Worm (Caenorhabditis elegans) whole organism, L3 larva: ENCODE data around the gene fbxa-218.
A peak's percentile ranks its signal among the peaks of the same experiment; 100 is the strongest.

ENCODE experiments used
- R02D3.7 ChIP-seq: fragments of 150-350 bp; optimal IDR thresholded peaks from 2 replicates; lab custom pipeline; 2014; ENCODE audit warnings: missing biosample characterization, missing genetic modification characterization
- aly-2 ChIP-seq: fragments of 150-350 bp; optimal IDR thresholded peaks from 2 replicates; lab custom pipeline; 2014; ENCODE audit warnings: missing biosample characterization, missing genetic modification characterization
- ama-1 ChIP-seq: fragments of 150-350 bp; optimal IDR thresholded peaks from 2 replicates; lab custom pipeline; 2018
- ceh-16 ChIP-seq: sonication (generic microtip); optimal IDR thresholded peaks from 2 replicates; lab custom pipeline; 2017; ENCODE audit warnings: missing biosample characterization, missing genetic modification characterization
- ceh-28 ChIP-seq: fragments of 150-350 bp; optimal IDR thresholded peaks from 2 replicates; lab custom pipeline; 2014; ENCODE audit warnings: missing biosample characterization, missing genetic modification reagents, missing genetic modification characterization
- ceh-82 ChIP-seq: fragments of 150-350 bp; optimal IDR thresholded peaks from 2 replicates; lab custom pipeline; 2014; ENCODE audit warnings: missing biosample characterization, missing genetic modification characterization
- daf-12 ChIP-seq: fragments of 150-350 bp; optimal IDR thresholded peaks from 2 replicates; lab custom pipeline; 2014; ENCODE audit warnings: missing biosample characterization, missing genetic modification reagents, missing genetic modification characterization
- egl-27 ChIP-seq: sonication (generic microtip); optimal IDR thresholded peaks from 4 replicates; lab custom pipeline; 2017; ENCODE audit warnings: missing biosample characterization, missing genetic modification reagents, missing genetic modification characterization
- egl-5 ChIP-seq: fragments of 150-350 bp; optimal IDR thresholded peaks from 2 replicates; lab custom pipeline; 2017; ENCODE audit warnings: missing biosample characterization, missing genetic modification reagents, missing genetic modification characterization, inconsistent platforms
- elt-1 ChIP-seq: fragments of 150-350 bp; optimal IDR thresholded peaks from 2 replicates; lab custom pipeline; 2014; ENCODE audit warnings: missing biosample characterization, missing genetic modification characterization
- elt-2 ChIP-seq: sonication (generic microtip); optimal IDR thresholded peaks from 2 replicates; lab custom pipeline; 2016; ENCODE audit warnings: missing genetic modification reagents, mild to moderate bottlenecking, missing genetic modification characterization, missing compliant biosample characterization
- elt-3 ChIP-seq, 3 experiments: fragments of 150-350 bp in 1 of 3; sonication (generic microtip) in 2 of 3; optimal IDR thresholded peaks; 2 replicates in 2 of 3; 4 replicates in 1 of 3; lab custom pipeline; 2014 to 2017; ENCODE audit warnings: missing biosample characterization in 3 of 3, missing genetic modification characterization in 3 of 3
- eor-1 ChIP-seq, 2 experiments: fragments of 150-350 bp; optimal IDR thresholded peaks; 2 replicates each; lab custom pipeline; 2014 to 2018; ENCODE audit warnings: missing biosample characterization in 2 of 2, missing genetic modification characterization in 2 of 2
- fkh-10 ChIP-seq: sonication (generic microtip); optimal IDR thresholded peaks from 2 replicates; lab custom pipeline; 2017; ENCODE audit warnings: missing biosample characterization, missing genetic modification reagents, missing genetic modification characterization
- fkh-2 ChIP-seq: fragments of 150-350 bp; optimal IDR thresholded peaks from 2 replicates; lab custom pipeline; 2014; ENCODE audit warnings: missing biosample characterization, missing genetic modification reagents, missing genetic modification characterization
- fos-1 ChIP-seq: fragments of 150-350 bp; optimal IDR thresholded peaks from 2 replicates; lab custom pipeline; 2014; ENCODE audit warnings: missing biosample characterization, missing genetic modification characterization
- hmg-11 ChIP-seq: sonication (generic microtip); optimal IDR thresholded peaks from 2 replicates; lab custom pipeline; 2016; ENCODE audit warnings: missing genetic modification characterization, missing compliant biosample characterization
- lin-39 ChIP-seq: fragments of 150-350 bp; optimal IDR thresholded peaks from 2 replicates; lab custom pipeline; 2018; ENCODE audit warnings: missing biosample characterization, missing genetic modification reagents, missing genetic modification characterization
- lsy-12 ChIP-seq: sonication (generic microtip); optimal IDR thresholded peaks from 2 replicates; lab custom pipeline; 2016; ENCODE audit warnings: mild to moderate bottlenecking, missing genetic modification characterization, missing compliant biosample characterization
- mdl-1 ChIP-seq: fragments of 150-350 bp; optimal IDR thresholded peaks from 2 replicates; lab custom pipeline; 2014; ENCODE audit warnings: missing biosample characterization, missing genetic modification characterization
- mml-1 ChIP-seq: fragments of 150-350 bp; sonication (generic microtip); optimal IDR thresholded peaks from 3 replicates; lab custom pipeline; 2014; ENCODE audit warnings: missing biosample characterization, missing genetic modification characterization
- nfya-1 ChIP-seq: sonication (generic microtip); optimal IDR thresholded peaks from 2 replicates; lab custom pipeline; 2017; ENCODE audit warnings: missing genetic modification characterization, mild to moderate bottlenecking, missing compliant biosample characterization, antibody characterized with exemption, moderate library complexity; ENCODE audit not compliant: insufficient read depth
- nhr-11 ChIP-seq: fragments of 150-350 bp; optimal IDR thresholded peaks from 2 replicates; lab custom pipeline; 2014; ENCODE audit warnings: missing biosample characterization, missing genetic modification characterization
- nhr-12 ChIP-seq: fragments of 150-350 bp; optimal IDR thresholded peaks from 2 replicates; lab custom pipeline; 2014; ENCODE audit warnings: missing biosample characterization, missing genetic modification characterization
- nhr-23 ChIP-seq: fragments of 150-350 bp; optimal IDR thresholded peaks from 2 replicates; lab custom pipeline; 2014; ENCODE audit warnings: missing biosample characterization, missing genetic modification reagents, missing genetic modification characterization
- nhr-237 ChIP-seq: fragments of 150-350 bp; optimal IDR thresholded peaks from 2 replicates; lab custom pipeline; 2014; ENCODE audit warnings: missing biosample characterization, missing genetic modification characterization
- nhr-25 ChIP-seq: sonication (generic microtip); optimal IDR thresholded peaks from 2 replicates; lab custom pipeline; 2017; ENCODE audit warnings: missing biosample characterization, missing genetic modification characterization
- nhr-28 ChIP-seq: fragments of 150-350 bp; optimal IDR thresholded peaks from 2 replicates; lab custom pipeline; 2014; ENCODE audit warnings: missing biosample characterization, missing genetic modification characterization
- nhr-43 ChIP-seq: sonication (generic microtip); optimal IDR thresholded peaks from 2 replicates; lab custom pipeline; 2016; ENCODE audit warnings: mild to moderate bottlenecking, missing genetic modification characterization, missing compliant biosample characterization; ENCODE audit not compliant: poor library complexity, severe bottlenecking
- nhr-67 ChIP-seq: fragments of 150-350 bp; optimal IDR thresholded peaks from 2 replicates; lab custom pipeline; 2014; ENCODE audit warnings: missing biosample characterization, missing genetic modification characterization
- nhr-76 ChIP-seq: fragments of 150-350 bp; sonication (generic microtip); optimal IDR thresholded peaks from 5 replicates; lab custom pipeline; 2014; ENCODE audit warnings: missing biosample characterization, missing genetic modification characterization
- nhr-77 ChIP-seq: fragments of 150-350 bp; optimal IDR thresholded peaks from 2 replicates; lab custom pipeline; 2014; ENCODE audit warnings: missing biosample characterization, missing genetic modification characterization
- pha-4 ChIP-seq: fragments of 150-350 bp; optimal IDR thresholded peaks from 2 replicates; lab custom pipeline; 2014; ENCODE audit warnings: missing biosample characterization, missing genetic modification reagents, missing genetic modification characterization
- pqm-1 ChIP-seq: fragments of 150-350 bp; optimal IDR thresholded peaks from 2 replicates; lab custom pipeline; 2017; ENCODE audit warnings: missing biosample characterization, missing genetic modification characterization, inconsistent platforms
- sea-2 ChIP-seq: fragments of 150-350 bp; sonication (generic microtip); optimal IDR thresholded peaks from 4 replicates; lab custom pipeline; 2014; ENCODE audit warnings: missing biosample characterization, missing genetic modification reagents, missing genetic modification characterization
- skn-1 ChIP-seq: fragments of 150-350 bp; optimal IDR thresholded peaks from 2 replicates; lab custom pipeline; 2014; ENCODE audit warnings: missing biosample characterization, missing genetic modification characterization
- snpc-4 ChIP-seq: fragments of 150-350 bp; optimal IDR thresholded peaks from 2 replicates; lab custom pipeline; 2014; ENCODE audit warnings: missing biosample characterization, missing genetic modification characterization
- tbx-2 ChIP-seq: sonication (generic microtip); optimal IDR thresholded peaks from 2 replicates; lab custom pipeline; 2016; ENCODE audit warnings: mild to moderate bottlenecking, missing genetic modification characterization, missing compliant biosample characterization
- unc-39 ChIP-seq: sonication (generic microtip); optimal IDR thresholded peaks from 4 replicates; lab custom pipeline; 2017; ENCODE audit warnings: missing biosample characterization, missing genetic modification characterization
- unc-62 ChIP-seq: fragments of 150-350 bp; sonication (generic microtip); optimal IDR thresholded peaks from 4 replicates; lab custom pipeline; 2014; ENCODE audit warnings: missing biosample characterization, missing genetic modification reagents, missing genetic modification characterization
- zag-1 ChIP-seq: fragments of 150-350 bp; optimal IDR thresholded peaks from 2 replicates; lab custom pipeline; 2014; ENCODE audit warnings: missing biosample characterization, missing genetic modification characterization
- ztf-11 ChIP-seq: fragments of 150-350 bp; optimal IDR thresholded peaks from 2 replicates; lab custom pipeline; 2014; ENCODE audit warnings: missing biosample characterization, missing genetic modification characterization
- ztf-4 ChIP-seq: fragments of 150-350 bp; optimal IDR thresholded peaks from 2 replicates; lab custom pipeline; 2014; ENCODE audit warnings: missing biosample characterization, missing genetic modification characterization

Gene fbxa-218

ce11 chrIII:12466310-12466709, 30.0 kb downstream of the fbxa-218 start, which contains the start of gene pstk-1:
Gene pstk-1, plus strand, starts transcription at chrIII:12466610.
- TF ChIP-seq unc-62 (GFP tag; lab: Kevin White, UChicago) = no peak
- no peak for TF ChIP-seq fkh-2 (tag; lab: Kevin White, UChicago)
- no peak for TF ChIP-seq mml-1 (tag; lab: Kevin White, UChicago)
- no peak for TF ChIP-seq ztf-4
- no peak for TF ChIP-seq nhr-23

ce11 chrIII:12468869-12469268, 32.6 kb downstream of the fbxa-218 start, which contains the start of gene Y49E10.29:
Gene Y49E10.29, plus strand, starts transcription at chrIII:12469169.
- TF ChIP-seq pqm-1 (tag; lab: Kevin White, UChicago) (no peak), elt-3 (tag; optimal IDR thresholded peaks at IDR 0.05; lab: Kevin White, UChicago) (no peak), aly-2 (tag; lab: Kevin White, UChicago) (no peak), nhr-28 (tag; lab: Kevin White, UChicago) (no peak), unc-39 (tag; lab: Kevin White, UChicago) (no peak), ceh-16 (tag; lab: Kevin White, UChicago) (no peak), ama-1 (lab: Kevin White, UChicago) (no peak), mml-1 (tag; lab: Kevin White, UChicago) (no peak), eor-1 (tag; optimal IDR thresholded peaks at IDR 0.05; lab: Kevin White, UChicago) (no peak), nhr-237 (no peak), elt-1 (tag; lab: Kevin White, UChicago) (no peak)

- no peak for TF ChIP-seq nhr-237
- TF ChIP-seq nfya-1 (tag; lab: Kevin White, UChicago) = no peak
- TF ChIP-seq mml-1 (tag; lab: Kevin White, UChicago) = no peak
- TF ChIP-seq nhr-28 (tag; lab: Kevin White, UChicago) = no peak
- TF ChIP-seq unc-62 (GFP tag; lab: Kevin White, UChicago) = no peak
- no peak for TF ChIP-seq elt-2 (tag; lab: Kevin White, UChicago)
- no peak for TF ChIP-seq nhr-12 (tag; lab: Kevin White, UChicago)
- TF ChIP-seq egl-27 (tag; lab: Kevin White, UChicago) = no peak
- no peak for TF ChIP-seq zag-1
- no peak for TF ChIP-seq ztf-4
- no peak for TF ChIP-seq snpc-4 (tag; lab: Kevin White, UChicago)
- TF ChIP-seq nhr-67 = no peak
- TF ChIP-seq, all 47 proteins: peak for 0
These were observed 33.5 kb downstream of the fbxa-218 start for ce11 chrIII:12469800-12470199.

ce11 chrIII:12470589-12470988, 34.3 kb downstream of the fbxa-218 start:
- no peak for TF ChIP-seq fos-1 (tag; lab: Kevin White, UChicago)

ce11 chrIII:12472497-12472896, 36.2 kb downstream of the fbxa-218 start, which contains the start of gene cccp-1:
Gene cccp-1, plus strand, starts transcription at chrIII:12472873.
- TF ChIP-seq elt-2 (tag; lab: Kevin White, UChicago) (peak; percentile 19), elt-1 (tag; lab: Kevin White, UChicago) (no peak), nhr-237 (no peak), pqm-1 (tag; lab: Kevin White, UChicago) (no peak), mdl-1 (no peak), unc-62 (GFP tag; lab: Kevin White, UChicago) (no peak), lin-39 (tag; lab: Kevin White, UChicago) (no peak), elt-3 (tag; optimal IDR thresholded peaks at IDR 0.05; lab: Kevin White, UChicago) (no peak), nhr-12 (tag; lab: Kevin White, UChicago) (no peak), aly-2 (tag; lab: Kevin White, UChicago) (no peak), snpc-4 (tag; lab: Kevin White, UChicago) (no peak), nfya-1 (tag; lab: Kevin White, UChicago) (peak; percentile 71), pha-4 (tag; lab: Kevin White, UChicago) (no peak), nhr-25 (tag; lab: Kevin White, UChicago) (no peak), ztf-11 (tag; lab: Kevin White, UChicago) (no peak), ceh-82 (tag; lab: Kevin White, UChicago) (no peak), lsy-12 (tag; lab: Kevin White, UChicago) (no peak), nhr-43 (no peak), eor-1 (tag; optimal IDR thresholded peaks at IDR 0.05; lab: Kevin White, UChicago) (no peak), daf-12 (tag; lab: Kevin White, UChicago) (no peak), ama-1 (lab: Kevin White, UChicago) (no peak), skn-1 (tag; lab: Kevin White, UChicago) (no peak), hmg-11 (peak; percentile 67), nhr-23 (no peak), unc-39 (tag; lab: Kevin White, UChicago) (no peak), mml-1 (tag; lab: Kevin White, UChicago) (no peak), R02D3.7 (tag; lab: Kevin White, UChicago) (no peak), fkh-10 (GFP tag; lab: Kevin White, UChicago) (peak; percentile 53), egl-27 (tag; lab: Kevin White, UChicago) (no peak), tbx-2 (no peak), nhr-76 (tag; lab: Kevin White, UChicago) (no peak), nhr-11 (tag; lab: Kevin White, UChicago) (no peak), egl-5 (tag; lab: Kevin White, UChicago) (no peak), ceh-16 (tag; lab: Kevin White, UChicago) (no peak), nhr-77 (tag; lab: Kevin White, UChicago) (no peak), ceh-28 (peak; percentile 88), ztf-4 (no peak), sea-2 (GFP tag; lab: Kevin White, UChicago) (no peak)
